Fruit fly (Drosophila melanogaster): ENCODE results near the gene CG31606.

Gene CG31606

DNA sequence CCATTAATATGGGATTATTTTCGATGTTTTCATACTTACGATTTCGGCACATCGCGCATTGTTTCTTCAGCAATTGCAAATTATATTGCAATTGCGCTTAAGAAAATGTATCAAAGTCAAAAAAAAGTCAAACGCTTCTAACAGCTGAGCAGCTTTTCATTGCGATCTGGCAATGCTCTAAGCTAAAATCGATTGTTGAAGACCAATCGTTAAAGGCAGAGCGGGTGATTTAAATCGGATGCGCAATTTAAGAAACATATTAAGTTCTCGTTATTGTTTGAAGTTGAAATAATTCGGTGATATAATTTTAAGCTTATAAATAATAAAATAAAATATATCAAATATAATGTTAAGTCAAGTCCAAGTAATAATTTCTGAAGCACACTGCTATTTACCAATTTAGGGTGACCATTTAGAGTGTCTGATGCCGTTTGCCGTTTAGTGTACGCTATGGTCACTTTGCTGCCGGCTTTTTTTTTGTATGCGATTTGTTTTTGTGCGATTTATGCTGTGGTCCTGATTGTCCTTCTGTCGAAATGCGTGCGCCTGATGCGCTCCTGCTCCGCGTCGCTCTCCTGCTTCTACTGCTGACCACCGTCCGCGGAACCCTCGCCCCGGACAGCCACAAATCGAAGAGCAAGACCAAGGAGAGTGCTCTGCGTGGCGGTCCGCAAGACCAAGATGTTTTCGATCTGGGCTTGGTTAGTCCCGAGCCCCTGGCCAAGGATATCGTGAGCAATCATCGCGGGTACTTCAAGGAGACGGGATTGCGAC, 49.5 kb downstream of the CG31606 start, which contains the start of the genes CG8475 and CG8460:
Gene CG8475, minus strand, starts transcription at position 162 of the 774 bp plus-strand sequence.
Gene CG8460, plus strand, starts transcription at position 437 of the 774 bp plus-strand sequence.
- TF ChIP-seq CG14655 (GFP tag; optimal IDR thresholded peaks at IDR 0.05), result no peak
- TF ChIP-seq D1 (tag; optimal IDR thresholded peaks at IDR 0.05), result no peak
- TF ChIP-seq fd96Ca (GFP tag; IDR thresholded peaks at IDR 0.05), result no peak
- TF ChIP-seq CG9948 (tag; optimal IDR thresholded peaks at IDR 0.05), result no peak
- no peak for TF ChIP-seq Pif1B (GFP tag; optimal IDR thresholded peaks at IDR 0.05)
- TF ChIP-seq Pif1A (GFP tag; optimal IDR thresholded peaks at IDR 0.05), result no peak
- no peak for TF ChIP-seq CG8301 (tag; optimal IDR thresholded peaks at IDR 0.05)
- no peak for TF ChIP-seq Ets98B (GFP tag; IDR thresholded peaks at IDR 0.05)
- TF ChIP-seq rn (GFP tag; IDR thresholded peaks at IDR 0.05), result no peak
- no peak for TF ChIP-seq gl (tag; optimal IDR thresholded peaks at IDR 0.05)
- no peak for TF ChIP-seq CG15710 (tag; optimal IDR thresholded peaks at IDR 0.05)
- no peak for TF ChIP-seq CG34367 (tag; optimal IDR thresholded peaks at IDR 0.05)
- TF ChIP-seq EcR (GFP tag; optimal IDR thresholded peaks at IDR 0.05), result no peak

Data from whole organism, pupa.